Fruit fly (Drosophila melanogaster) whole organism, embryonic: ENCODE measurements around the gene Dhc93AB.

ENCODE experiments used
- Atf3 ChIP-seq: fragments of 200-800 bp; sonication (Bioruptor generic); optimal IDR thresholded peaks from 3 replicates; lab custom pipeline; 2016; ENCODE audit warnings: missing biosample characterization, missing genetic modification characterization
- C15 ChIP-seq: fragments of 200-800 bp; sonication (Bioruptor generic); IDR thresholded peaks from 3 replicates; pipeline ENCODE4 v1.3.6; 2022; ENCODE audit warnings: missing biosample characterization, missing genetic modification characterization
- CG10147 ChIP-seq: fragments of 200-800 bp; sonication (Bioruptor generic); optimal IDR thresholded peaks from 2 replicates; lab custom pipeline; 2019; ENCODE audit warnings: missing biosample characterization, mild to moderate bottlenecking, missing genetic modification characterization, moderate library complexity
- CG10274 ChIP-seq: fragments of 200-800 bp; sonication (Bioruptor generic); optimal IDR thresholded peaks from 3 replicates; lab custom pipeline; 2017; ENCODE audit warnings: missing biosample characterization, mild to moderate bottlenecking, missing genetic modification characterization
- CG10543 ChIP-seq: fragments of 200-800 bp; sonication (Bioruptor generic); optimal IDR thresholded peaks from 3 replicates; lab custom pipeline; 2017; ENCODE audit warnings: missing biosample characterization, mild to moderate bottlenecking, missing genetic modification characterization, moderate library complexity
- CG12391 ChIP-seq: fragments of 200-800 bp; sonication (Bioruptor generic); optimal IDR thresholded peaks from 3 replicates; lab custom pipeline; 2018; ENCODE audit warnings: missing biosample characterization, mild to moderate bottlenecking, missing genetic modification characterization, moderate library complexity
- CG15073 ChIP-seq: fragments of 200-800 bp; sonication (Bioruptor generic); optimal IDR thresholded peaks from 2 replicates; lab custom pipeline; 2016; ENCODE audit warnings: missing biosample characterization, missing genetic modification characterization
- CG15514 ChIP-seq: fragments of 200-800 bp; sonication (Bioruptor generic); optimal IDR thresholded peaks from 3 replicates; lab custom pipeline; 2017; ENCODE audit warnings: missing biosample characterization, missing genetic modification characterization, mild to moderate bottlenecking, moderate library complexity, missing genetic modification reagents
- CG15696 ChIP-seq: fragments of 200-800 bp; sonication (Bioruptor generic); optimal IDR thresholded peaks from 2 replicates; lab custom pipeline; 2019; ENCODE audit warnings: missing biosample characterization, mild to moderate bottlenecking, missing genetic modification characterization, moderate library complexity
- CG1603 ChIP-seq: fragments of 200-800 bp; sonication (Bioruptor generic); optimal IDR thresholded peaks from 2 replicates; lab custom pipeline; 2019; ENCODE audit warnings: missing biosample characterization, mild to moderate bottlenecking, missing genetic modification characterization, moderate library complexity
- CG17328 ChIP-seq: fragments of 200-800 bp; sonication (Bioruptor generic); IDR thresholded peaks from 2 replicates; pipeline ENCODE4 v1.3.6; 2022; ENCODE audit warnings: missing biosample characterization, missing genetic modification characterization
- CG17359 ChIP-seq: fragments of 200-800 bp; sonication (Bioruptor generic); optimal IDR thresholded peaks from 3 replicates; lab custom pipeline; 2018; ENCODE audit warnings: missing biosample characterization, mild to moderate bottlenecking, missing genetic modification characterization, moderate library complexity
- CG17361 ChIP-seq: fragments of 200-800 bp; sonication (Bioruptor generic); IDR thresholded peaks from 3 replicates; pipeline ENCODE4 v1.3.6; 2022; ENCODE audit warnings: missing biosample characterization, missing genetic modification characterization
- CG18262 ChIP-seq: fragments of 200-800 bp; optimal IDR thresholded peaks from 3 replicates; lab custom pipeline; 2019; ENCODE audit warnings: missing biosample characterization, mild to moderate bottlenecking, missing genetic modification characterization, moderate library complexity
- CG18764 ChIP-seq: fragments of 200-800 bp; sonication (Bioruptor generic); optimal IDR thresholded peaks from 3 replicates; lab custom pipeline; 2016; ENCODE audit warnings: missing biosample characterization, missing genetic modification characterization
- CG2129 ChIP-seq: fragments of 200-800 bp; sonication (Bioruptor generic); IDR thresholded peaks from 2 replicates; pipeline ENCODE4 v1.3.6; 2022; ENCODE audit warnings: missing biosample characterization, missing genetic modification characterization; ENCODE audit not compliant: partially characterized antibody
- CG34376 ChIP-seq: fragments of 200-800 bp; sonication (Bioruptor generic); optimal IDR thresholded peaks from 2 replicates; lab custom pipeline; 2018; ENCODE audit warnings: missing biosample characterization, mild to moderate bottlenecking, missing genetic modification characterization
- CG34422 ChIP-seq: fragments of 200-800 bp; sonication (Bioruptor generic); IDR thresholded peaks from 3 replicates; pipeline ENCODE4 v1.3.6; 2022; ENCODE audit warnings: missing biosample characterization, missing genetic modification characterization
- CG4404 ChIP-seq: fragments of 200-800 bp; sonication (Bioruptor generic); IDR thresholded peaks from 2 replicates; pipeline ENCODE4 v1.3.6; 2022; ENCODE audit warnings: missing biosample characterization, missing genetic modification characterization
- CG6654 ChIP-seq: fragments of 200-800 bp; sonication (Bioruptor generic); optimal IDR thresholded peaks from 2 replicates; lab custom pipeline; 2017; ENCODE audit warnings: missing biosample characterization, mild to moderate bottlenecking, missing genetic modification characterization
- CG9609 ChIP-seq: fragments of 200-800 bp; sonication (Bioruptor generic); optimal IDR thresholded peaks from 3 replicates; lab custom pipeline; 2016; ENCODE audit warnings: missing biosample characterization, missing genetic modification characterization
- CG9817 ChIP-seq: fragments of 200-800 bp; sonication (Bioruptor generic); optimal IDR thresholded peaks from 2 replicates; lab custom pipeline; 2018; ENCODE audit warnings: missing biosample characterization, mild to moderate bottlenecking, missing genetic modification characterization, moderate library complexity
- Doc2 ChIP-seq: fragments of 200-800 bp; sonication (Bioruptor generic); IDR thresholded peaks from 2 replicates; pipeline ENCODE4 v1.3.6; 2022; ENCODE audit warnings: missing biosample characterization, missing genetic modification characterization
- Fer3 ChIP-seq: fragments of 200-800 bp; sonication (Bioruptor generic); optimal IDR thresholded peaks from 2 replicates; lab custom pipeline; 2018; ENCODE audit warnings: missing biosample characterization, mild to moderate bottlenecking, missing genetic modification characterization, moderate library complexity
- Hr3 ChIP-seq: fragments of 200-800 bp; sonication (Bioruptor generic); optimal IDR thresholded peaks from 3 replicates; lab custom pipeline; 2016; ENCODE audit warnings: missing biosample characterization, missing genetic modification characterization
- Hr51 ChIP-seq, 2 experiments: fragments of 200-800 bp; sonication (Bioruptor generic); optimal IDR thresholded peaks; 2 replicates in 1 of 2; 3 replicates in 1 of 2; lab custom pipeline; 2016 to 2018; ENCODE audit warnings: missing biosample characterization in 2 of 2, missing genetic modification characterization in 2 of 2, mild to moderate bottlenecking in 1 of 2, moderate library complexity in 1 of 2
- Meics ChIP-seq: fragments of 200-800 bp; sonication (Bioruptor generic); optimal IDR thresholded peaks from 2 replicates; lab custom pipeline; 2017; ENCODE audit warnings: missing biosample characterization, mild to moderate bottlenecking, missing genetic modification characterization
- NC2β ChIP-seq: fragments of 200-800 bp; sonication (Bioruptor generic); optimal IDR thresholded peaks from 2 replicates; lab custom pipeline; 2016; ENCODE audit warnings: missing biosample characterization, missing genetic modification characterization
- Poxn ChIP-seq: fragments of 200-800 bp; sonication (Bioruptor generic); IDR thresholded peaks from 2 replicates; pipeline ENCODE4 v1.3.6; 2022; ENCODE audit warnings: missing biosample characterization, missing genetic modification characterization
- ato ChIP-seq: fragments of 200-800 bp; sonication (Bioruptor generic); IDR thresholded peaks from 2 replicates; pipeline ENCODE4 v1.3.6; 2022; ENCODE audit warnings: missing biosample characterization, missing genetic modification characterization; ENCODE audit not compliant: partially characterized antibody
- bigmax ChIP-seq: fragments of 200-800 bp; sonication (Bioruptor generic); optimal IDR thresholded peaks from 2 replicates; lab custom pipeline; 2018; ENCODE audit warnings: missing biosample characterization, mild to moderate bottlenecking, missing genetic modification characterization
- ewg ChIP-seq: fragments of 200-800 bp; sonication (Bioruptor generic); optimal IDR thresholded peaks from 3 replicates; lab custom pipeline; 2017; ENCODE audit warnings: mild to moderate bottlenecking, missing biosample characterization, missing genetic modification reagents, missing genetic modification characterization
- fd3F ChIP-seq: fragments of 200-800 bp; sonication (Bioruptor generic); optimal IDR thresholded peaks from 2 replicates; lab custom pipeline; 2018; ENCODE audit warnings: missing biosample characterization, mild to moderate bottlenecking, missing genetic modification characterization, moderate library complexity
- gt ChIP-seq: fragments of 200-800 bp; sonication (Bioruptor generic); IDR thresholded peaks from 2 replicates; pipeline ENCODE4 v1.3.6; 2022; ENCODE audit warnings: missing biosample characterization, missing genetic modification characterization
- hb ChIP-seq: fragments of 200-800 bp; sonication (Bioruptor generic); IDR thresholded peaks from 3 replicates; pipeline ENCODE4 v1.3.6; 2022; ENCODE audit warnings: missing biosample characterization, missing genetic modification characterization; ENCODE audit not compliant: partially characterized antibody
- inv ChIP-seq: fragments of 200-800 bp; sonication (Bioruptor generic); IDR thresholded peaks from 2 replicates; pipeline ENCODE4 v1.3.6; 2022; ENCODE audit warnings: missing biosample characterization, missing genetic modification characterization; ENCODE audit not compliant: partially characterized antibody
- klu ChIP-seq: fragments of 200-800 bp; sonication (Bioruptor generic); IDR thresholded peaks from 2 replicates; pipeline ENCODE4 v1.3.6; 2022; ENCODE audit warnings: missing biosample characterization, missing genetic modification characterization
- kni ChIP-seq: fragments of 200-800 bp; sonication (Bioruptor generic); optimal IDR thresholded peaks from 3 replicates; lab custom pipeline; 2017; ENCODE audit warnings: mild to moderate bottlenecking, missing biosample characterization, missing genetic modification reagents, missing genetic modification characterization
- lmd ChIP-seq: fragments of 200-800 bp; sonication (Bioruptor generic); IDR thresholded peaks from 2 replicates; pipeline ENCODE4 v1.3.6; 2022; ENCODE audit warnings: missing biosample characterization, missing genetic modification characterization
- maf-S ChIP-seq: fragments of 200-800 bp; sonication (Bioruptor generic); optimal IDR thresholded peaks from 2 replicates; lab custom pipeline; 2016; ENCODE audit warnings: missing biosample characterization, missing genetic modification characterization
- repo ChIP-seq: fragments of 200-800 bp; sonication (Bioruptor generic); optimal IDR thresholded peaks from 2 replicates; lab custom pipeline; 2016; ENCODE audit warnings: missing biosample characterization, missing genetic modification characterization
- sd ChIP-seq: fragments of 200-800 bp; sonication (Bioruptor generic); optimal IDR thresholded peaks from 3 replicates; lab custom pipeline; 2018; ENCODE audit warnings: missing biosample characterization, mild to moderate bottlenecking, missing genetic modification characterization, moderate library complexity
- sens ChIP-seq: fragments of 200-800 bp; sonication (Bioruptor generic); peaks from one replicate; lab custom pipeline; 2016; ENCODE audit warnings: missing biosample characterization, missing genetic modification characterization
- sr ChIP-seq: fragments of 200-800 bp; sonication (Bioruptor generic); IDR thresholded peaks from 3 replicates; pipeline ENCODE4 v1.3.6; 2022; ENCODE audit warnings: missing biosample characterization, missing genetic modification characterization
- stc ChIP-seq: fragments of 200-800 bp; sonication (Bioruptor generic); IDR thresholded peaks from 2 replicates; pipeline ENCODE4 v1.3.6; 2022; ENCODE audit warnings: missing biosample characterization, missing genetic modification characterization
- wor ChIP-seq: fragments of 200-800 bp; sonication (Bioruptor generic); IDR thresholded peaks from 2 replicates; pipeline ENCODE4 v1.3.6; 2022; ENCODE audit warnings: missing biosample characterization, missing genetic modification characterization
- z ChIP-seq: fragments of 200-800 bp; sonication (Bioruptor generic); IDR thresholded peaks from 3 replicates; pipeline ENCODE4 v1.3.6; 2022; ENCODE audit warnings: missing biosample characterization, missing genetic modification characterization
- zen ChIP-seq: fragments of 200-800 bp; sonication (Bioruptor generic); optimal IDR thresholded peaks from 3 replicates; lab custom pipeline; 2018; ENCODE audit warnings: missing biosample characterization, mild to moderate bottlenecking, missing genetic modification characterization, moderate library complexity
- zen2 ChIP-seq: fragments of 200-800 bp; sonication (Bioruptor generic); IDR thresholded peaks from 3 replicates; pipeline ENCODE4 v1.3.6; 2022; ENCODE audit warnings: missing biosample characterization, missing genetic modification characterization; ENCODE audit not compliant: partially characterized antibody

Dhc93AB gene

DNA sequence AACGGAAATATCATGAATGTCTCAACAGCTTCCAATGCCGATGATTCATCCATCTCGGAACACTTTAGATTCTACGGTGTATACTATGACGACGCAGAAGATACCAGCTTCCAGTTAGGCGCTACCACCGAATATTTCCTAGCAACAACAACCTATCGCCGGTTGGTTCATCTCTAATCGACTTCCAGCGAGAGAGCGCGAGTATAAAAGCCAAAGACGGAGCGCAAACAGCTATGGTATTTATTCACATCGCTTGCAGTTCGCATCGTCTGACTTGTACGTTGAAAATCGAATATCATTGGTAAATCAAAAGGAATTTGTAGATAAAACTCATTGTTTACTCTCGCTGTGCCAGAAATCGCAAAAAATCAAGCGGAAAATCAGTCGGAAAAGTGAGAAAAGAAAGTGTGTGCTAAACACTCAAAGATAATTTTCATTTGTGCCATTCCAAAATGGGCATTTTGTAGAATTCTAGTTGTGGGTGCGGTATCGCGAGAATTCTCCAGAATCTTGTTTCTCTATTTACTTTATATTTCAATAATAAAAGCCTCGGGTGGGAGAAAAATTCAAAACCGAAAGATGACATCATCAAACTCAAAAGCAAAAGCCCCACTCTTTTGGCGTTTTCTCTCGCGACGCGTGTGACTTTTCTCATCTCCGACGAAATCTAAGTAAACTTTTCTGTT, 22.9 kb upstream of the Dhc93AB start, which contains the start of gene AnxB9 (continued):
- TF ChIP-seq CG18262 (tag; lab: Kevin White, UChicago) = no peak
- TF ChIP-seq CG17359 = peak; percentile 40
- TF ChIP-seq hb (GFP tag; lab: Robert Waterston, UW) = no peak; the same call in 2 of the 3 replicates
- TF ChIP-seq bigmax (GFP tag; lab: Kevin White, UChicago) = peak; percentile 43
- TF ChIP-seq ato (GFP tag; lab: Robert Waterston, UW) = peak; percentile 39
- no peak for TF ChIP-seq CG15696 (tag; lab: Kevin White, UChicago)
- no peak; the same call in 1 of the 2 replicates for TF ChIP-seq lmd (GFP tag; lab: Robert Waterston, UW)
- TF ChIP-seq kni (GFP tag; lab: Kevin White, UChicago) = no peak
- TF ChIP-seq klu (GFP tag; lab: Robert Waterston, UW) = no peak
- TF ChIP-seq Meics (GFP tag; lab: Kevin White, UChicago) = peak; percentile 48
- TF ChIP-seq wor = no peak
- TF ChIP-seq CG17361 (GFP tag; lab: Robert Waterston, UW) = no peak
- TF ChIP-seq CG10543 (GFP tag; lab: Kevin White, UChicago) = peak; percentile 70
- no peak for TF ChIP-seq gt (GFP tag; lab: Robert Waterston, UW)
- TF ChIP-seq sr (GFP tag; lab: Robert Waterston, UW) = peak; percentile 34; the same call in 1 of the 3 replicates
- no peak for TF ChIP-seq Atf3
- peak; percentile 57 for TF ChIP-seq Fer3 (tag; lab: Kevin White, UChicago)
- TF ChIP-seq inv = no peak
- no peak for TF ChIP-seq Hr3
- TF ChIP-seq CG17328 (GFP tag; lab: Robert Waterston, UW) = peak; percentile 29; the same call in 1 of the 2 replicates
- peak; percentile 22 for TF ChIP-seq repo (GFP tag; lab: Kevin White, UChicago)
- TF ChIP-seq Doc2 = no peak
- TF ChIP-seq CG18764 (GFP tag; lab: Kevin White, UChicago) = no peak
- TF ChIP-seq sd (tag; lab: Kevin White, UChicago) = peak; percentile 94
- TF ChIP-seq Poxn (GFP tag; lab: Robert Waterston, UW) = no peak
- no peak for TF ChIP-seq CG15073 (GFP tag; lab: Kevin White, UChicago)
- TF ChIP-seq CG10274 (GFP tag; lab: Kevin White, UChicago) = no peak
- TF ChIP-seq sens = peak; percentile 84
- peak; percentile 13 for TF ChIP-seq CG12391 (tag; lab: Kevin White, UChicago)
- TF ChIP-seq CG4404 (GFP tag; lab: Robert Waterston, UW) = no peak
- peak; percentile 50; the same call in 1 of the 2 replicates for TF ChIP-seq stc (GFP tag; lab: Robert Waterston, UW)
- TF ChIP-seq maf-S (GFP tag; lab: Kevin White, UChicago) = no peak
- TF ChIP-seq C15 (GFP tag; lab: Robert Waterston, UW) = no peak
- no peak for TF ChIP-seq ewg (GFP tag; lab: Kevin White, UChicago)
- peak; percentile 9; the same call in 1 of the 2 replicates for TF ChIP-seq CG2129
- peak; percentile 56 for TF ChIP-seq NC2β (GFP tag; lab: Kevin White, UChicago)
- TF ChIP-seq fd3F = no peak
- no peak for TF ChIP-seq z (GFP tag; lab: Robert Waterston, UW)
- peak; percentile 54; the same call in 1 of the 3 replicates for TF ChIP-seq CG34422 (GFP tag; lab: Robert Waterston, UW)
- TF ChIP-seq CG10147 = no peak
- TF ChIP-seq zen2 (GFP tag; lab: Robert Waterston, UW) = peak; percentile 39; the same call in 2 of the 3 replicates
- peak; percentile 89 for TF ChIP-seq CG34376 (GFP tag; lab: Kevin White, UChicago)
- no peak for TF ChIP-seq CG9609 (GFP tag; lab: Kevin White, UChicago)
- peak; percentile 72 for TF ChIP-seq CG15514
- no peak for TF ChIP-seq zen (tag; lab: Kevin White, UChicago)
- TF ChIP-seq CG6654 (GFP tag; lab: Kevin White, UChicago) = no peak
- peak; percentile 43 for TF ChIP-seq CG1603 (tag; lab: Kevin White, UChicago)
- TF ChIP-seq Hr51 (GFP tag; optimal IDR thresholded peaks at IDR 0.05; lab: Kevin White, UChicago) = no peak
- TF ChIP-seq CG9817 (tag; lab: Kevin White, UChicago) = no peak
